Worm (Caenorhabditis elegans): Measurements from ENCODE around the gene W02B12.16.

W02B12.16 gene

ce11 chrII:11486698-11487234 is 10.5 kb upstream of the W02B12.16 start, which contains the start of gene ttr-18:
TSS of gene ttr-18 (minus strand) at chrII:11486748.
- TF ChIP-seq him-1 (tag; optimal IDR thresholded peaks at IDR 0.05) (no peak), W03F9.2 (tag; optimal IDR thresholded peaks at IDR 0.05) (no peak), dao-5 (tag; optimal IDR thresholded peaks at IDR 0.05) (no peak)

- TF ChIP-seq W03F9.2 (tag; optimal IDR thresholded peaks at IDR 0.05) (no peak), dao-5 (tag; optimal IDR thresholded peaks at IDR 0.05) (no peak), him-1 (tag; optimal IDR thresholded peaks at IDR 0.05) (no peak)
These were observed 8.9 kb upstream of the W02B12.16 start, which contains the start of gene twk-5 for ce11 chrII:11485200-11485599. TSS of gene twk-5 (minus strand) at chrII:11485300.

- peak; percentile 85 for TF ChIP-seq dao-5 (tag; optimal IDR thresholded peaks at IDR 0.05)
- TF ChIP-seq W03F9.2 (tag; optimal IDR thresholded peaks at IDR 0.05): peak; percentile 84
- peak; percentile 60 for TF ChIP-seq him-1 (tag; optimal IDR thresholded peaks at IDR 0.05)
These were observed 8.3 kb upstream of the W02B12.16 start for ce11 chrII:11484600-11484999.

ce11 chrII:11479076-11479475 is 2.8 kb upstream of the W02B12.16 start, which contains the start of gene W02B12.12:
TSS of gene W02B12.12 (minus strand) at chrII:11479176.
- TF ChIP-seq W03F9.2 (tag; optimal IDR thresholded peaks at IDR 0.05) (no peak), him-1 (tag; optimal IDR thresholded peaks at IDR 0.05) (no peak), dao-5 (tag; optimal IDR thresholded peaks at IDR 0.05) (no peak)

ce11 chrII:11473525-11474181 is 2.7 kb downstream of the W02B12.16 start, which contains the start of the genes metl-1 and W02B12.11:
TSS of gene metl-1 (minus strand) at chrII:11473575.
TSS of gene W02B12.11 (plus strand) at chrII:11473861.
- TF ChIP-seq W03F9.2 (tag; optimal IDR thresholded peaks at IDR 0.05): peak; percentile 85
- no peak for TF ChIP-seq dao-5 (tag; optimal IDR thresholded peaks at IDR 0.05)
- peak; percentile 38 for TF ChIP-seq him-1 (tag; optimal IDR thresholded peaks at IDR 0.05)

ce11 chrII:11472542-11472941 is 3.8 kb downstream of the W02B12.16 start:
- TF ChIP-seq W03F9.2 (tag; optimal IDR thresholded peaks at IDR 0.05) (no peak), dao-5 (tag; optimal IDR thresholded peaks at IDR 0.05) (no peak), him-1 (tag; optimal IDR thresholded peaks at IDR 0.05) (no peak)

ce11 chrII:11471916-11472315 is 4.4 kb downstream of the W02B12.16 start, which contains the start of gene mfn-1:
TSS of gene mfn-1 (minus strand) at chrII:11472016.
- no peak for TF ChIP-seq W03F9.2 (tag; optimal IDR thresholded peaks at IDR 0.05)
- no peak for TF ChIP-seq dao-5 (tag; optimal IDR thresholded peaks at IDR 0.05)
- no peak for TF ChIP-seq him-1 (tag; optimal IDR thresholded peaks at IDR 0.05)

- TF ChIP-seq him-1 (tag; optimal IDR thresholded peaks at IDR 0.05) (no peak), W03F9.2 (tag; optimal IDR thresholded peaks at IDR 0.05) (no peak)
These were observed 6.7 kb downstream of the W02B12.16 start, which contains the start of gene cisd-1 for ce11 chrII:11469574-11470108. TSS of gene cisd-1 (minus strand) at chrII:11469624.

ce11 chrII:11467541-11467940 is 8.8 kb downstream of the W02B12.16 start, which contains the start of gene klp-17:
TSS of gene klp-17 (minus strand) at chrII:11467641.
- TF ChIP-seq W03F9.2 (tag; optimal IDR thresholded peaks at IDR 0.05) (no peak), him-1 (tag; optimal IDR thresholded peaks at IDR 0.05) (no peak), dao-5 (tag; optimal IDR thresholded peaks at IDR 0.05) (no peak)

- no peak for TF ChIP-seq dao-5 (tag; optimal IDR thresholded peaks at IDR 0.05)
- TF ChIP-seq W03F9.2 (tag; optimal IDR thresholded peaks at IDR 0.05): peak; percentile 47
These were observed 11.8 kb downstream of the W02B12.16 start, which contains the start of the genes aars-1 and rga-1 for ce11 chrII:11464427-11464944. TSS of gene aars-1 (minus strand) at chrII:11464497. TSS of gene rga-1 (plus strand) at chrII:11464894.

- TF ChIP-seq dao-5 (tag; optimal IDR thresholded peaks at IDR 0.05) (no peak), W03F9.2 (tag; optimal IDR thresholded peaks at IDR 0.05) (no peak), him-1 (tag; optimal IDR thresholded peaks at IDR 0.05) (no peak)
These were observed 12.4 kb downstream of the W02B12.16 start for ce11 chrII:11463899-11464298.

- TF ChIP-seq W03F9.2 (tag; optimal IDR thresholded peaks at IDR 0.05) (no peak), dao-5 (tag; optimal IDR thresholded peaks at IDR 0.05) (no peak), him-1 (tag; optimal IDR thresholded peaks at IDR 0.05) (no peak)
These were observed 16.4 kb downstream of the W02B12.16 start for ce11 chrII:11459883-11460282.

ce11 chrII:11455715-11456114 is 20.6 kb downstream of the W02B12.16 start:
- TF ChIP-seq W03F9.2 (tag; optimal IDR thresholded peaks at IDR 0.05): no peak
- TF ChIP-seq him-1 (tag; optimal IDR thresholded peaks at IDR 0.05): no peak
- TF ChIP-seq dao-5 (tag; optimal IDR thresholded peaks at IDR 0.05): no peak

ce11 chrII:11455140-11455539 is 21.2 kb downstream of the W02B12.16 start:
- TF ChIP-seq him-1 (tag; optimal IDR thresholded peaks at IDR 0.05) (no peak), dao-5 (tag; optimal IDR thresholded peaks at IDR 0.05) (no peak), W03F9.2 (tag; optimal IDR thresholded peaks at IDR 0.05) (no peak)

All from whole organism, L4/young adult.